Fruit fly (Drosophila melanogaster) whole organism, pupa: ENCODE measurements around the gene CG10376.
A peak's percentile ranks its signal among the peaks of the same experiment; 100 is the strongest.

Source experiments
- CG12605 ChIP-seq: fragments of 200-800 bp; sonication (Bioruptor generic); IDR thresholded peaks from 2 replicates; pipeline ENCODE4 v1.3.6; 2022; ENCODE audit warnings: missing biosample characterization, missing genetic modification characterization
- CG13204 ChIP-seq: fragments of 200-800 bp; sonication (Bioruptor generic); optimal IDR thresholded peaks from 2 replicates; lab custom pipeline; 2018; ENCODE audit warnings: missing biosample characterization, mild to moderate bottlenecking, missing genetic modification characterization, moderate library complexity
- CG15710 ChIP-seq: fragments of 200-800 bp; sonication (Bioruptor generic); optimal IDR thresholded peaks from 2 replicates; lab custom pipeline; 2018; ENCODE audit warnings: missing biosample characterization, mild to moderate bottlenecking, missing genetic modification characterization, moderate library complexity
- CG34367 ChIP-seq: fragments of 200-800 bp; sonication (Bioruptor generic); optimal IDR thresholded peaks from 2 replicates; lab custom pipeline; 2018; ENCODE audit warnings: missing biosample characterization, mild to moderate bottlenecking, missing genetic modification characterization
- Snoo ChIP-seq: fragments of 200-800 bp; sonication (Bioruptor generic); optimal IDR thresholded peaks from 3 replicates; lab custom pipeline; 2017; ENCODE audit warnings: missing biosample characterization, mild to moderate bottlenecking, missing genetic modification characterization, inconsistent platforms
- gl ChIP-seq: fragments of 200-800 bp; sonication (Bioruptor generic); optimal IDR thresholded peaks from 2 replicates; lab custom pipeline; 2018; ENCODE audit warnings: missing biosample characterization, mild to moderate bottlenecking, missing genetic modification characterization

DNA sequence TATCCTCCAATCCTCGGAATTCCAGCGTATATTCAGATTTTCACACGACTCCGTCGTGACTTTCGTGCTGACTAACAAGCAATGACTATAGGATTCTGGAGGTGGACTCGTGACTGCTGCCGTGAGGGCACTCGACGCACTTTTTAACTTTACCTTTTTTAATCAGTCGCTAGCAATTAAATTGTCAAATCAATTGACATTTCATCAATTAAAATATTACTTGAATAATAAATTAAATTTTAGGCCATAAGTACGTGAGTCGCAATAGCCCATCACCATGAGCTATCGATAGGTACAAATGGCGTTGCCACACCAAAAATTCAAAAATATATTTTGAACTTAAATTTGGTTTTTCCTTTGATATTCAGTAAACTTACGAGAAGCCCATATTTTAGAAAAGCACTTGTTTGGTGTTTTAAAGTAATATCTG lies 2.7 kb upstream of the CG10376 start, which contains the start of gene Jwa:
- TF ChIP-seq Snoo (tag; lab: Kevin White, UChicago) (peak; percentile 72), CG34367 (tag; lab: Kevin White, UChicago) (peak; percentile 74), CG15710 (peak; percentile 91), CG12605 (GFP tag; lab: Robert Waterston, UW) (peak; percentile 49), gl (tag; lab: Kevin White, UChicago) (peak; percentile 15), CG13204 (GFP tag; lab: Kevin White, UChicago) (no peak)
